Fruit fly (Drosophila melanogaster): ENCODE data around the gene CG15160.

The CG15160 gene

DNA sequence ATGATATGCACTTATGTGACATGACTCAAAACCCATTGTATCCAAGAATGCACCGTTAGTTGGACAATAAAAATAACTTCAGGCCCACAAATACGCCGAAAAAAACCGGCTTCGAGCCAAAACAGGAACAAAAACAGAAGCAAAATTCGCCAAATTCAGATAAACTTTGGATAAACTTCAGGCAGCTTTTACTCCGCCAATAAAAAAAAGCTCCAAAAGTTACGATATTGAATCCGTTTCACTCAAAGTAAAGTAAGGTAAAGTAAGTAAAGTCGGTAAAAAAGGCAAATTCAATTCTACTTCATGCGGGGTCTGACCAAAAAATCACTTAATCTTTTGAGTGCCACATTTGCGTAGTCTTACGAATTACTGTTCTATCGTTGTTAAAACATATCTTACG, 26.7 kb upstream of the CG15160 start:
- no peak for TF ChIP-seq tj (GFP tag; optimal IDR thresholded peaks at IDR 0.05)
- TF ChIP-seq toe (GFP tag; optimal IDR thresholded peaks at IDR 0.05): no peak
- peak; percentile 40 for TF ChIP-seq kay (GFP tag; ENCODE audit: borderline replicate concordance)

DNA sequence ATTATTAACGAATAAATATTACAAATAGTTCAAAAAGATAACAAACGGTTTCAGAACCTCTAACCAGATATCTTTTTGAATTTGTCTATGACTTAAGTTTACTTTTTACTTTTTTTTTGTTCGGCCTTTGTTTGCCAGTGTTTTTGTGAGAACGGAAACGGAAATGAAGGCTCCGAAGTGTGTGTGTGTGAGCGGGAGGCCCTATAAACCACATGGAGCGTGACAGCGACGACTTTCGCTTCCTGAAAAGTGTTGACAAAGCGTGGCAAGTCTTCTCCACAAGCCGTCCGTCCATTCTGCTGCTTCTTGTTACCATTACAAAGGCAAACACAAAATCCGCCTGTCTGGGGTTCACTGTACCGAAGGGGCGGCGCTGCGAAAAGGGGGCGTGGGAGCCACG, 26.3 kb upstream of the CG15160 start:
- TF ChIP-seq CG14711 (tag; optimal IDR thresholded peaks at IDR 0.05) (no peak), pad (GFP tag; optimal IDR thresholded peaks at IDR 0.05) (no peak), CG7045 (GFP tag; optimal IDR thresholded peaks at IDR 0.05) (no peak), tj (GFP tag; optimal IDR thresholded peaks at IDR 0.05) (no peak), cnc (optimal IDR thresholded peaks at IDR 0.05) (no peak), CG5204 (GFP tag; optimal IDR thresholded peaks at IDR 0.05) (no peak), bab1 (GFP tag; optimal IDR thresholded peaks at IDR 0.05) (no peak), Hr96 (GFP tag; optimal IDR thresholded peaks at IDR 0.05) (no peak), kay (GFP tag; ENCODE audit: borderline replicate concordance) (no peak), CG11617 (GFP tag; optimal IDR thresholded peaks at IDR 0.05) (no peak), cic (GFP tag; optimal IDR thresholded peaks at IDR 0.05) (no peak), ovo (GFP tag; optimal IDR thresholded peaks at IDR 0.05) (no peak), Clk (GFP tag; optimal IDR thresholded peaks at IDR 0.05) (no peak)

- TF ChIP-seq CG1620 (GFP tag; optimal IDR thresholded peaks at IDR 0.05) (no peak), CG11617 (GFP tag; optimal IDR thresholded peaks at IDR 0.05) (peak; percentile 27), cnc (optimal IDR thresholded peaks at IDR 0.05) (no peak), Hr96 (GFP tag; optimal IDR thresholded peaks at IDR 0.05) (peak; percentile 6), tj (GFP tag; optimal IDR thresholded peaks at IDR 0.05) (peak; percentile 5), CG5204 (GFP tag; optimal IDR thresholded peaks at IDR 0.05) (peak; percentile 6), pad (GFP tag; optimal IDR thresholded peaks at IDR 0.05) (no peak), kay (GFP tag; ENCODE audit: borderline replicate concordance) (peak; percentile 56), Clk (GFP tag; optimal IDR thresholded peaks at IDR 0.05) (no peak), CG7101 (tag; optimal IDR thresholded peaks at IDR 0.05) (peak; percentile 6), CG33017 (tag; optimal IDR thresholded peaks at IDR 0.05) (no peak), CG7045 (GFP tag; optimal IDR thresholded peaks at IDR 0.05) (no peak), Crg-1 (GFP tag; optimal IDR thresholded peaks at IDR 0.05) (no peak), CG12768 (GFP tag; optimal IDR thresholded peaks at IDR 0.05) (no peak), CG14711 (tag; optimal IDR thresholded peaks at IDR 0.05) (no peak), Mnt (GFP tag; optimal IDR thresholded peaks at IDR 0.05) (peak; percentile 48), toe (GFP tag; optimal IDR thresholded peaks at IDR 0.05) (no peak), bab1 (GFP tag; optimal IDR thresholded peaks at IDR 0.05) (no peak), cic (GFP tag; optimal IDR thresholded peaks at IDR 0.05) (peak; percentile 54), ovo (GFP tag; optimal IDR thresholded peaks at IDR 0.05) (no peak)
These were observed 24.2 kb upstream of the CG15160 start for dm6 chr2L:18566235-18567158.

dm6 chr2L:18567563-18567962, 23.1 kb upstream of the CG15160 start:
- TF ChIP-seq toe (GFP tag; optimal IDR thresholded peaks at IDR 0.05) (peak; percentile 52), Clk (GFP tag; optimal IDR thresholded peaks at IDR 0.05) (peak; percentile 42), CG14711 (tag; optimal IDR thresholded peaks at IDR 0.05) (peak; percentile 38), CG1620 (GFP tag; optimal IDR thresholded peaks at IDR 0.05) (peak; percentile 50), Crg-1 (GFP tag; optimal IDR thresholded peaks at IDR 0.05) (peak; percentile 86), ovo (GFP tag; optimal IDR thresholded peaks at IDR 0.05) (peak; percentile 68), CG11617 (GFP tag; optimal IDR thresholded peaks at IDR 0.05) (peak; percentile 57), cic (GFP tag; optimal IDR thresholded peaks at IDR 0.05) (peak; percentile 83), bab1 (GFP tag; optimal IDR thresholded peaks at IDR 0.05) (no peak), kay (GFP tag; ENCODE audit: borderline replicate concordance) (peak; percentile 93), Hr96 (GFP tag; optimal IDR thresholded peaks at IDR 0.05) (peak; percentile 42), pad (GFP tag; optimal IDR thresholded peaks at IDR 0.05) (peak; percentile 37), tj (GFP tag; optimal IDR thresholded peaks at IDR 0.05) (peak; percentile 22), CG7045 (GFP tag; optimal IDR thresholded peaks at IDR 0.05) (peak; percentile 85), CG5204 (GFP tag; optimal IDR thresholded peaks at IDR 0.05) (peak; percentile 38), cnc (optimal IDR thresholded peaks at IDR 0.05) (no peak), CG33017 (tag; optimal IDR thresholded peaks at IDR 0.05) (peak; percentile 28), Mnt (GFP tag; optimal IDR thresholded peaks at IDR 0.05) (peak; percentile 72), CG7101 (tag; optimal IDR thresholded peaks at IDR 0.05) (peak; percentile 68), CG12768 (GFP tag; optimal IDR thresholded peaks at IDR 0.05) (peak; percentile 76)

- no peak for TF ChIP-seq cic (GFP tag; optimal IDR thresholded peaks at IDR 0.05)
- peak; percentile 51 for TF ChIP-seq tj (GFP tag; optimal IDR thresholded peaks at IDR 0.05)
- TF ChIP-seq CG5204 (GFP tag; optimal IDR thresholded peaks at IDR 0.05): no peak
These were observed 22.0 kb upstream of the CG15160 start for dm6 chr2L:18568715-18569114.

DNA sequence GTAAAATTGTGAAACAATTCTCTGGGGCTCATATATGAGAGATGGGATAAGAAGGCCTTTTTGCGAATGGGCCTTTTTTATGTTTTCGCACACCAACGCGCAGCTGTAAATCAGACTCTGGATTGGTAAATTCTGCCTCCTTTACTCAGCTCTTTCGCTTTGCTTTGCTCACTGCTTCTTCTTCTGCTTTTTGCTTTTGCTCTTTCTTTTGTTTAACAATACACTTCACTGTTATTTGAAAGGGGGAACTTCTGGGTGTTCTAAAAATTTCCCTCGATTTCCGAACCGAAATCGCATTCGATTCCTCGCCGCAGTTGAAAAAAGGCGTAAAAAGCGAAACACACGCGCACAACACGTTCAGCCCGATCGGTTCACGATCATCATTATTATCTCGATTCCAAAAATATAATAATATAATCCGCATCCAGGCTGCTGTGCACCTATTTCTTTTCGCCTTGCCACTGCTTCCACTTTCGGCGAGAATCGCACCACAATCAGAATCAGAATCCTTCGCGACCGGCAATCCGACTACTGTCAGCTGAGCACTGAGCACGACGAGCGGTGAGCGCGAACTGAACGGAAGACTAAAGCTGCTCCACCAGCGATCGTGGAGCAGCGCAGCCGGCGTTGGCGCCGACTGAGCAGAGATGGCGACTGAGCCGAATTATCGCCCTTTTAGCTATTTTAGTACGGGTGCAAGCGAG, 18.8 kb upstream of the CG15160 start:
- TF ChIP-seq Mnt (GFP tag; optimal IDR thresholded peaks at IDR 0.05) (peak; percentile 52), pad (GFP tag; optimal IDR thresholded peaks at IDR 0.05) (peak; percentile 91), Crg-1 (GFP tag; optimal IDR thresholded peaks at IDR 0.05) (no peak), CG12768 (GFP tag; optimal IDR thresholded peaks at IDR 0.05) (no peak), CG11617 (GFP tag; optimal IDR thresholded peaks at IDR 0.05) (no peak), cnc (optimal IDR thresholded peaks at IDR 0.05) (no peak), CG7045 (GFP tag; optimal IDR thresholded peaks at IDR 0.05) (no peak), ovo (GFP tag; optimal IDR thresholded peaks at IDR 0.05) (no peak), cic (GFP tag; optimal IDR thresholded peaks at IDR 0.05) (peak; percentile 47), tj (GFP tag; optimal IDR thresholded peaks at IDR 0.05) (peak; percentile 58), CG33017 (tag; optimal IDR thresholded peaks at IDR 0.05) (no peak), Clk (GFP tag; optimal IDR thresholded peaks at IDR 0.05) (no peak), bab1 (GFP tag; optimal IDR thresholded peaks at IDR 0.05) (peak; percentile 26), CG1620 (GFP tag; optimal IDR thresholded peaks at IDR 0.05) (peak; percentile 39), CG5204 (GFP tag; optimal IDR thresholded peaks at IDR 0.05) (no peak), Hr96 (GFP tag; optimal IDR thresholded peaks at IDR 0.05) (peak; percentile 20), CG14711 (tag; optimal IDR thresholded peaks at IDR 0.05) (no peak), toe (GFP tag; optimal IDR thresholded peaks at IDR 0.05) (no peak), kay (GFP tag; ENCODE audit: borderline replicate concordance) (peak; percentile 26), CG7101 (tag; optimal IDR thresholded peaks at IDR 0.05) (no peak)

Measured in whole organism, adult.